Worm (Caenorhabditis elegans) whole organism, young adult: ENCODE results near the gene F29C12.6.
A peak's percentile ranks its signal among the peaks of the same experiment; 100 is the strongest.

Experiments used
- B0035.1 ChIP-seq: sonication (generic microtip); optimal IDR thresholded peaks from 2 replicates; lab custom pipeline; 2016; ENCODE audit warnings: missing genetic modification characterization, mild to moderate bottlenecking, missing compliant biosample characterization, missing genotype, missing genetic modification reagents
- D2030.7 ChIP-seq: fragments of 200-800 bp; sonication (Bioruptor generic); IDR thresholded peaks from 2 replicates; pipeline ENCODE4 v1.3.6; 2022; ENCODE audit warnings: missing genetic modification reagents, missing genetic modification characterization, missing compliant biosample characterization
- F10E7.11 ChIP-seq: sonication (generic microtip); optimal IDR thresholded peaks from 2 replicates; lab custom pipeline; 2017; ENCODE audit warnings: mild to moderate bottlenecking, missing genetic modification characterization, moderate library complexity, missing compliant biosample characterization
- F22D6.2 ChIP-seq: sonication (generic microtip); optimal IDR thresholded peaks from 2 replicates; lab custom pipeline; 2016; ENCODE audit warnings: mild to moderate bottlenecking, missing genetic modification characterization, missing compliant biosample characterization
- F33H1.4 ChIP-seq: fragments of 200-800 bp; sonication (Bioruptor generic); IDR thresholded peaks from 2 replicates; pipeline ENCODE4 v1.3.6; 2022; ENCODE audit warnings: missing genetic modification reagents, missing genetic modification characterization, missing compliant biosample characterization
- F52B5.7 ChIP-seq: sonication (generic microtip); optimal IDR thresholded peaks from 2 replicates; lab custom pipeline; 2016; ENCODE audit warnings: mild to moderate bottlenecking, missing genetic modification characterization, missing compliant biosample characterization
- Y67H2A.10 ChIP-seq: fragments of 200-800 bp; sonication (Bioruptor generic); conservative IDR thresholded peaks from 2 replicates; pipeline ENCODE4 v1.3.6; 2022; ENCODE audit warnings: missing genetic modification reagents, missing genetic modification characterization, missing compliant biosample characterization
- akir-1 ChIP-seq: fragments of 200-800 bp; sonication (Bioruptor generic); optimal IDR thresholded peaks from 2 replicates; lab custom pipeline; 2018; ENCODE audit warnings: mild to moderate bottlenecking, missing genetic modification characterization, moderate library complexity, missing compliant biosample characterization
- ama-1 ChIP-seq, 3 experiments: fragments of 150-350 bp in 1 of 3; sonication (generic microtip) in 2 of 3; optimal IDR thresholded peaks; 2 replicates each; lab custom pipeline; 2014 to 2018; ENCODE audit warnings: missing biosample characterization in 2 of 3, missing genetic modification characterization in 2 of 3, missing genetic modification reagents in 2 of 3
- attf-6 ChIP-seq: fragments of 200-800 bp; sonication (Bioruptor generic); IDR thresholded peaks from 2 replicates; pipeline ENCODE4 v1.3.6; 2022; ENCODE audit warnings: missing genetic modification reagents, missing genetic modification characterization, missing compliant biosample characterization
- bed-1 ChIP-seq: fragments of 200-800 bp; sonication (Bioruptor generic); IDR thresholded peaks from 2 replicates; pipeline ENCODE4 v1.3.6; 2022; ENCODE audit warnings: missing genetic modification reagents, missing genetic modification characterization, missing compliant biosample characterization
- ccch-3 ChIP-seq: fragments of 200-800 bp; sonication (Bioruptor generic); optimal IDR thresholded peaks from 2 replicates; lab custom pipeline; 2018; ENCODE audit warnings: mild to moderate bottlenecking, missing genetic modification characterization, missing compliant biosample characterization
- cebp-1 ChIP-seq, 2 experiments: fragments of 200-800 bp in 1 of 2; sonication (Bioruptor generic) in 1 of 2; sonication (generic microtip) in 1 of 2; IDR thresholded peaks in 1 of 2; optimal IDR thresholded peaks in 1 of 2; 2 replicates each; pipeline versions ENCODE4 v1.3.6 to Lab custom; 2017 to 2022; ENCODE audit warnings: missing compliant biosample characterization in 2 of 2, missing genetic modification characterization in 2 of 2, mild to moderate bottlenecking in 1 of 2, missing genetic modification reagents in 1 of 2, moderate library complexity in 1 of 2
- ceh-58 ChIP-seq: fragments of 200-800 bp; sonication (Bioruptor generic); IDR thresholded peaks from 2 replicates; pipeline ENCODE4 v1.3.6; 2022; ENCODE audit warnings: missing genetic modification characterization, missing compliant biosample characterization
- ceh-79 ChIP-seq: sonication (generic microtip); optimal IDR thresholded peaks from 2 replicates; lab custom pipeline; 2017; ENCODE audit warnings: mild to moderate bottlenecking, missing genetic modification characterization, missing compliant biosample characterization
- ceh-91 ChIP-seq: fragments of 200-800 bp; sonication (Bioruptor generic); IDR thresholded peaks from 2 replicates; pipeline ENCODE4 v1.3.6; 2022; ENCODE audit warnings: missing genetic modification reagents, missing genetic modification characterization, missing compliant biosample characterization
- efl-1 ChIP-seq: fragments of 150-350 bp; optimal IDR thresholded peaks from 2 replicates; lab custom pipeline; 2014; ENCODE audit warnings: missing biosample characterization, missing genetic modification reagents, missing genetic modification characterization
- egl-18 ChIP-seq: fragments of 200-800 bp; sonication (Bioruptor generic); IDR thresholded peaks from 2 replicates; pipeline ENCODE4 v1.3.6; 2022; ENCODE audit warnings: missing genetic modification reagents, missing genetic modification characterization, missing compliant biosample characterization
- egrh-3 ChIP-seq: fragments of 200-800 bp; sonication (Bioruptor generic); IDR thresholded peaks from 2 replicates; pipeline ENCODE4 v1.3.6; 2022; ENCODE audit warnings: missing genetic modification reagents, missing genetic modification characterization, missing compliant biosample characterization
- lag-1 ChIP-seq: fragments of 200-800 bp; sonication (Bioruptor generic); IDR thresholded peaks from 2 replicates; pipeline ENCODE4 v1.3.6; 2022; ENCODE audit warnings: missing genetic modification reagents, missing genetic modification characterization, missing compliant biosample characterization
- let-526 ChIP-seq: fragments of 200-800 bp; sonication (Bioruptor generic); IDR thresholded peaks from 2 replicates; pipeline ENCODE4 v1.3.6; 2022; ENCODE audit warnings: missing genetic modification reagents, missing genetic modification characterization, missing compliant biosample characterization
- let-607 ChIP-seq, 2 experiments: fragments of 200-800 bp in 1 of 2; sonication (Bioruptor generic) in 1 of 2; sonication (generic microtip) in 1 of 2; optimal IDR thresholded peaks; 2 replicates each; lab custom pipeline; 2016 to 2018; ENCODE audit warnings: mild to moderate bottlenecking in 2 of 2, missing compliant biosample characterization in 2 of 2, missing genetic modification characterization in 2 of 2, moderate library complexity in 2 of 2, missing genotype in 1 of 2
- lin-40 ChIP-seq: sonication (generic microtip); optimal IDR thresholded peaks from 2 replicates; lab custom pipeline; 2016; ENCODE audit warnings: missing genetic modification characterization, mild to moderate bottlenecking, missing compliant biosample characterization, missing genotype, missing genetic modification reagents
- lsl-1 ChIP-seq: fragments of 200-800 bp; sonication (Bioruptor generic); optimal IDR thresholded peaks from 2 replicates; lab custom pipeline; 2018; ENCODE audit warnings: mild to moderate bottlenecking, missing genetic modification characterization, moderate library complexity, missing compliant biosample characterization
- madf-3 ChIP-seq: fragments of 200-800 bp; sonication (Bioruptor generic); IDR thresholded peaks from 2 replicates; pipeline ENCODE4 v1.3.6; 2022; ENCODE audit warnings: missing genetic modification reagents, missing genetic modification characterization, missing compliant biosample characterization
- madf-6 ChIP-seq: fragments of 200-800 bp; sonication (Bioruptor generic); IDR thresholded peaks from 2 replicates; pipeline ENCODE4 v1.3.6; 2022; ENCODE audit warnings: missing genetic modification reagents, missing genetic modification characterization, missing compliant biosample characterization
- madf-8 ChIP-seq: fragments of 200-800 bp; sonication (Bioruptor generic); conservative IDR thresholded peaks from 2 replicates; pipeline ENCODE4 v1.3.6; 2022; ENCODE audit warnings: missing genetic modification reagents, missing genetic modification characterization, missing compliant biosample characterization
- mel-28 ChIP-seq: sonication (generic microtip); optimal IDR thresholded peaks from 2 replicates; lab custom pipeline; 2016; ENCODE audit warnings: borderline replicate concordance, mild to moderate bottlenecking, missing genetic modification characterization, missing compliant biosample characterization
- mes-4 ChIP-seq: sonication (generic microtip); optimal IDR thresholded peaks from 2 replicates; lab custom pipeline; 2016; ENCODE audit warnings: missing genotype, missing genetic modification characterization, missing compliant biosample characterization
- nfyb-1 ChIP-seq: fragments of 200-800 bp; sonication (Bioruptor generic); IDR thresholded peaks from 2 replicates; pipeline ENCODE4 v1.3.6; 2022; ENCODE audit warnings: missing genetic modification reagents, missing genetic modification characterization, missing compliant biosample characterization
- nhr-27 ChIP-seq: fragments of 200-800 bp; sonication (Bioruptor generic); optimal IDR thresholded peaks from 2 replicates; lab custom pipeline; 2018; ENCODE audit warnings: mild to moderate bottlenecking, missing genetic modification characterization, moderate library complexity, missing compliant biosample characterization
- rcor-1 ChIP-seq: fragments of 200-800 bp; sonication (Bioruptor generic); IDR thresholded peaks from 2 replicates; pipeline ENCODE4 v1.3.6; 2022; ENCODE audit warnings: missing genetic modification reagents, missing genetic modification characterization, missing compliant biosample characterization
- sdz-38 ChIP-seq: sonication (generic microtip); optimal IDR thresholded peaks from 2 replicates; lab custom pipeline; 2016; ENCODE audit warnings: missing genotype, missing genetic modification characterization, missing compliant biosample characterization
- snpc-1.1 ChIP-seq: sonication (generic microtip); optimal IDR thresholded peaks from 2 replicates; lab custom pipeline; 2017; ENCODE audit warnings: missing genetic modification characterization, mild to moderate bottlenecking, missing compliant biosample characterization, antibody characterized with exemption, moderate library complexity, missing genotype, missing genetic modification reagents; ENCODE audit not compliant: insufficient read depth
- snpc-3.4 ChIP-seq: sonication (generic microtip); optimal IDR thresholded peaks from 2 replicates; lab custom pipeline; 2017; ENCODE audit warnings: missing genetic modification characterization, mild to moderate bottlenecking, missing compliant biosample characterization, antibody characterized with exemption, moderate library complexity, missing genotype, missing genetic modification reagents
- snpc-4 ChIP-seq, 5 experiments: fragments of 150-350 bp in 1 of 5; sonication (generic microtip) in 4 of 5; optimal IDR thresholded peaks; 2 replicates each; lab custom pipeline; 2014 to 2018; ENCODE audit warnings: missing genetic modification characterization in 5 of 5, missing biosample characterization in 3 of 5, antibody characterized with exemption in 2 of 5, mild to moderate bottlenecking in 2 of 5, missing compliant biosample characterization in 2 of 5, missing genotype in 2 of 5, moderate library complexity in 2 of 5, missing genetic modification reagents in 1 of 5
- xnd-1 ChIP-seq: sonication (generic microtip); optimal IDR thresholded peaks from 2 replicates; lab custom pipeline; 2016; ENCODE audit warnings: missing genotype, missing genetic modification reagents, missing genetic modification characterization, missing compliant biosample characterization
- zfh-2 ChIP-seq: fragments of 200-800 bp; sonication (Bioruptor generic); conservative IDR thresholded peaks from 2 replicates; pipeline ENCODE4 v1.3.6; 2022; ENCODE audit warnings: missing genetic modification reagents, missing genetic modification characterization, missing compliant biosample characterization
- ztf-25 ChIP-seq: fragments of 200-800 bp; sonication (Bioruptor generic); IDR thresholded peaks from 2 replicates; pipeline ENCODE4 v1.3.6; 2022; ENCODE audit warnings: missing genetic modification reagents, missing genetic modification characterization, missing compliant biosample characterization

Gene F29C12.6

DNA sequence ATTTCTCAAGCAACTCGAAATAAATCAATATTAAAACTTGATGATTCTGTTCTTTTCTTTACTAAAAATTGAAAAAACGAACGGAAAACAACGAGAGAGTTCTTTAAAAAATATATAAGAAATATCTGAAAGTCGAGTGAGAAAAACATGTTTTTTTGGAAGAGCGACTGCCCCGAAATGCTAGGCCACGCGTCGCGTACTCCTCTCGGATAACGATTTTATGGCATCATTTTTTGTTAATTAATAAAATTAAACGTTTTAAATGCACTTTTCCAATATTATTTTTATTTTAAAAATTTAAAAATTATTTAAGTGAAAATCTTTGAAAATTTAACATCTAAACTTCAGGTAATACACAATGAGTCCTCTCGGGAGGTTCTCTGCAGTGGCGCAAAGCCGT lies 12.6 kb upstream of the F29C12.6 start, which contains the start of gene gfm-1 (continued):
- TF ChIP-seq lag-1 (GFP tag; lab: Robert Waterston, UW) (no peak), B0035.1 (tag; lab: Kevin White, UChicago) (peak; percentile 6), egrh-3 (GFP tag; lab: Robert Waterston, UW) (no peak), bed-1 (GFP tag; lab: Robert Waterston, UW) (no peak), ama-1 (optimal IDR thresholded peaks at IDR 0.05; lab: Kevin White, UChicago) (no peak), ama-1 (GFP tag; optimal IDR thresholded peaks at IDR 0.05; lab: Kevin White, UChicago) (no peak), F22D6.2 (tag; lab: Kevin White, UChicago) (peak; percentile 30), Y67H2A.10 (no peak), snpc-3.4 (tag; lab: Kevin White, UChicago) (peak; percentile 43), nhr-27 (no peak), ceh-58 (no peak), snpc-4 (GFP tag; optimal IDR thresholded peaks at IDR 0.05; lab: Kevin White, UChicago) (no peak), snpc-4 (tag; optimal IDR thresholded peaks at IDR 0.05; lab: Kevin White, UChicago) (peak in 2 of 4 experiments; percentile 33 to 56), zfh-2 (GFP tag; lab: Robert Waterston, UW) (no peak), attf-6 (GFP tag; lab: Robert Waterston, UW) (no peak), ceh-79 (tag; lab: Kevin White, UChicago) (peak; percentile 54), mes-4 (no peak), F10E7.11 (tag; lab: Kevin White, UChicago) (no peak), egl-18 (GFP tag; lab: Robert Waterston, UW) (no peak), akir-1 (no peak), madf-6 (GFP tag; lab: Robert Waterston, UW) (peak; percentile 53), lin-40 (tag; lab: Kevin White, UChicago) (no peak), madf-3 (GFP tag; lab: Robert Waterston, UW) (no peak), cebp-1 (GFP tag; IDR thresholded peaks at IDR 0.05; lab: Robert Waterston, UW) (no peak), cebp-1 (tag; optimal IDR thresholded peaks at IDR 0.05; lab: Kevin White, UChicago) (peak; percentile 27), ztf-25 (no peak), snpc-1.1 (tag; lab: Kevin White, UChicago) (peak; percentile 51), let-607 (tag; optimal IDR thresholded peaks at IDR 0.05; lab: Kevin White, UChicago) (peak in 1 of 2 experiments; percentile 61), rcor-1 (GFP tag; lab: Robert Waterston, UW) (no peak)
- TF ChIP-seq, all 124 proteins: peak for 28

DNA sequence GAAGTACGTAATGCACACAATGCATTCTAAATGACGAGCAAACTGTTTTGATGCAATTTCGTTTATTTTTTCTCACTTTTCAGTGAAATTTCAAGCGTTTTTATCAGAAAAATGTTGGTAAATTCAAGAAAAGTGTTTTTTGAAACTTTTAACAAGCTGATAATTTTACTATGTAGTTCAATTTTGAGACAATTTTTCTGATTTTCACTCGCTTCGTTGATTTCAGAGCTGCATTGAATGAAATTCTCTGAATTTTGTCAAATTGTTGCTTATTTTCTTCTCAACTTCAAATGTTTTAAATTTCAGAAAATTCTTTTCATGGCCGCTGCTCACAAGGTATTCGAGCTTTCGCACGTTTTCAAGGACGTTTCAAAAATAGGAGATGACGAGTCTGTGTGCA lies 7.0 kb upstream of the F29C12.6 start, which contains the start of gene bath-45:
TSS of gene bath-45 (plus strand) at position 301 of the 400 bp plus-strand sequence.
- TF ChIP-seq F10E7.11 (tag; lab: Kevin White, UChicago) = no peak
- TF ChIP-seq ztf-25 = no peak
- no peak for TF ChIP-seq F52B5.7 (tag; lab: Kevin White, UChicago)
- TF ChIP-seq let-526 (GFP tag; lab: Robert Waterston, UW) = no peak
- TF ChIP-seq nfyb-1 (GFP tag; lab: Robert Waterston, UW) = no peak
- no peak for TF ChIP-seq mel-28
- no peak for TF ChIP-seq F22D6.2 (tag; lab: Kevin White, UChicago)
- TF ChIP-seq egrh-3 (GFP tag; lab: Robert Waterston, UW) = no peak
- TF ChIP-seq lsl-1 = no peak
- TF ChIP-seq B0035.1 (tag; lab: Kevin White, UChicago) = no peak

DNA sequence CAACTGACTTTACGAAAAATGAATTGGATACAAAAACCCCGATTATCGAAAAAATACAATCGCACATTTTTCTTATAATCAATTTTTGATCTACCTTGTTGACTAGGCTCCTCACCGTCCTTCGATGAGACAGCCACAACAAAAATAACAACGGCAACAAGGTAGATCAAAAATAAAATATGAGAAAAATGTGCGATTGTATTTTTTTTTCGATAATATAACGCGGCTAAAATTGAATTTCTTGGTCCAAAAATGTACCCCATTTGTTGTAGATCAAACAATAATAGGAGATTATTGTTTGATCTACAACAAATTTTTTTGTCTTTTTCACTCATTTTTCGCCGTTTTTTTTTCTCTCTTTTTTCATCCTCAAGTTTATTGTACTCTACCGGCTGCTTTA lies 874 bp downstream of the F29C12.6 start:
- TF ChIP-seq ccch-3 (GFP tag; lab: Kevin White, UChicago) (no peak), madf-8 (GFP tag; lab: Robert Waterston, UW) (peak; percentile 74), efl-1 (GFP tag; lab: Kevin White, UChicago) (peak; percentile 77), ceh-91 (peak; percentile 58; the same call in 1 of the 2 replicates), sdz-38 (tag; lab: Kevin White, UChicago) (no peak), D2030.7 (GFP tag; lab: Robert Waterston, UW) (peak; percentile 52), snpc-3.4 (tag; lab: Kevin White, UChicago) (no peak), madf-6 (GFP tag; lab: Robert Waterston, UW) (peak; percentile 89), ama-1 (optimal IDR thresholded peaks at IDR 0.05; lab: Kevin White, UChicago) (no peak), ama-1 (GFP tag; optimal IDR thresholded peaks at IDR 0.05; lab: Kevin White, UChicago) (no peak), xnd-1 (tag; lab: Kevin White, UChicago) (peak; percentile 41), F33H1.4 (GFP tag; lab: Robert Waterston, UW) (peak; percentile 28; the same call in 1 of the 2 replicates)
